Worm (Caenorhabditis elegans) whole organism, L1 larva: ENCODE data around the gene C07D8.5.

Source experiments
- C04F5.9 ChIP-seq: sonication (generic microtip); optimal IDR thresholded peaks from 2 replicates; lab custom pipeline; 2016; ENCODE audit warnings: missing genetic modification characterization, missing compliant biosample characterization
- aha-1 ChIP-seq: fragments of 150-350 bp; optimal IDR thresholded peaks from 2 replicates; lab custom pipeline; 2014; ENCODE audit warnings: missing biosample characterization, missing genetic modification characterization
- blmp-1 ChIP-seq: fragments of 150-350 bp; optimal IDR thresholded peaks from 2 replicates; lab custom pipeline; 2014; ENCODE audit warnings: missing biosample characterization, missing genetic modification characterization
- ceh-82 ChIP-seq, 3 experiments: fragments of 150-350 bp in 1 of 3; sonication (generic microtip) in 2 of 3; optimal IDR thresholded peaks; 2 replicates each; lab custom pipeline; 2014 to 2017; ENCODE audit warnings: missing biosample characterization in 3 of 3, missing genetic modification characterization in 3 of 3
- ceh-90 ChIP-seq: sonication (generic microtip); optimal IDR thresholded peaks from 2 replicates; lab custom pipeline; 2016; ENCODE audit warnings: missing genetic modification characterization, missing compliant biosample characterization
- ces-1 ChIP-seq: fragments of 150-350 bp; optimal IDR thresholded peaks from 2 replicates; lab custom pipeline; 2014; ENCODE audit warnings: missing biosample characterization, missing genetic modification reagents, missing genetic modification characterization
- efl-1 ChIP-seq, 4 experiments: fragments of 150-350 bp; optimal IDR thresholded peaks in 3 of 4; peaks in 1 of 4; 1 replicate in 1 of 4; 2 replicates in 3 of 4; lab custom pipeline; 2014; ENCODE audit warnings: missing biosample characterization in 2 of 4, missing genetic modification characterization in 2 of 4, missing genetic modification reagents in 2 of 4
- elt-2 ChIP-seq: sonication (generic microtip); optimal IDR thresholded peaks from 2 replicates; lab custom pipeline; 2016; ENCODE audit warnings: missing genetic modification characterization, mild to moderate bottlenecking, inconsistent platforms, missing compliant biosample characterization, missing genetic modification reagents
- elt-3 ChIP-seq, 6 experiments: fragments of 150-350 bp in 1 of 6; sonication (generic microtip); optimal IDR thresholded peaks; 2 replicates each; lab custom pipeline; 2017 to 2018; ENCODE audit warnings: missing biosample characterization in 6 of 6, missing genetic modification characterization in 6 of 6, inconsistent platforms in 1 of 6
- fkh-10 ChIP-seq: sonication (generic microtip); optimal IDR thresholded peaks from 2 replicates; lab custom pipeline; 2017; ENCODE audit warnings: missing biosample characterization, missing genetic modification reagents, missing genetic modification characterization
- fkh-8 ChIP-seq: sonication (generic microtip); optimal IDR thresholded peaks from 2 replicates; lab custom pipeline; 2016; ENCODE audit warnings: mild to moderate bottlenecking, missing genetic modification characterization, missing compliant biosample characterization
- fos-1 ChIP-seq: fragments of 150-350 bp; optimal IDR thresholded peaks from 2 replicates; lab custom pipeline; 2014; ENCODE audit warnings: missing biosample characterization, missing genetic modification characterization
- lin-13 ChIP-seq: fragments of 150-350 bp; optimal IDR thresholded peaks from 2 replicates; lab custom pipeline; 2014; ENCODE audit warnings: missing biosample characterization, missing genetic modification reagents, missing genetic modification characterization
- lin-14 ChIP-seq: fragments of 200-800 bp; sonication (Bioruptor generic); optimal IDR thresholded peaks from 2 replicates; lab custom pipeline; 2018; ENCODE audit warnings: mild to moderate bottlenecking, missing genetic modification characterization, moderate library complexity, missing compliant biosample characterization
- lin-35 ChIP-seq, 2 experiments: fragments of 150-350 bp; optimal IDR thresholded peaks; 2 replicates each; lab custom pipeline; 2014; ENCODE audit warnings: missing biosample characterization in 2 of 2, missing genetic modification characterization in 2 of 2, missing genetic modification reagents in 2 of 2
- lsy-2 ChIP-seq, 2 experiments: fragments of 150-350 bp; optimal IDR thresholded peaks; 2 replicates each; lab custom pipeline; 2014; ENCODE audit warnings: missing biosample characterization in 2 of 2, missing genetic modification characterization in 2 of 2
- mdl-1 ChIP-seq, 2 experiments: fragments of 150-350 bp; optimal IDR thresholded peaks; 2 replicates each; lab custom pipeline; 2014 to 2017; ENCODE audit warnings: missing biosample characterization in 2 of 2, missing genetic modification characterization in 2 of 2, inconsistent platforms in 1 of 2
- mep-1 ChIP-seq: fragments of 150-350 bp; optimal IDR thresholded peaks from 2 replicates; lab custom pipeline; 2014; ENCODE audit warnings: missing biosample characterization, missing genetic modification characterization
- nhr-19 ChIP-seq: fragments of 200-800 bp; sonication (Bioruptor generic); conservative IDR thresholded peaks from 2 replicates; pipeline ENCODE4 v1.3.6; 2022; ENCODE audit warnings: missing genetic modification characterization, missing compliant biosample characterization
- nhr-20 ChIP-seq: sonication (generic microtip); optimal IDR thresholded peaks from 2 replicates; lab custom pipeline; 2016; ENCODE audit warnings: mild to moderate bottlenecking, missing genetic modification characterization, missing compliant biosample characterization
- nhr-28 ChIP-seq: fragments of 150-350 bp; optimal IDR thresholded peaks from 2 replicates; lab custom pipeline; 2014; ENCODE audit warnings: missing biosample characterization, missing genetic modification characterization
- nhr-47 ChIP-seq: sonication (generic microtip); optimal IDR thresholded peaks from 2 replicates; lab custom pipeline; 2016; ENCODE audit warnings: mild to moderate bottlenecking, missing genetic modification characterization, moderate library complexity, missing compliant biosample characterization
- nhr-71 ChIP-seq: sonication (generic microtip); optimal IDR thresholded peaks from 2 replicates; lab custom pipeline; 2016; ENCODE audit warnings: mild to moderate bottlenecking, missing genetic modification characterization, moderate library complexity, missing compliant biosample characterization
- nhr-84 ChIP-seq: sonication (generic microtip); optimal IDR thresholded peaks from 2 replicates; lab custom pipeline; 2017; ENCODE audit warnings: missing biosample characterization, missing genetic modification characterization
- nhr-85 ChIP-seq: sonication (generic microtip); peaks from one replicate; lab custom pipeline; 2016; ENCODE audit warnings: missing genetic modification characterization, inconsistent platforms, missing compliant biosample characterization
- nhr-90 ChIP-seq: sonication (generic microtip); optimal IDR thresholded peaks from 2 replicates; lab custom pipeline; 2016; ENCODE audit warnings: mild to moderate bottlenecking, missing genetic modification characterization, missing compliant biosample characterization; ENCODE audit not compliant: poor library complexity
- pax-3 ChIP-seq: fragments of 200-800 bp; sonication (Bioruptor generic); optimal IDR thresholded peaks from 2 replicates; lab custom pipeline; 2018; ENCODE audit warnings: mild to moderate bottlenecking, missing genetic modification characterization, moderate library complexity, missing compliant biosample characterization
- skn-1 ChIP-seq: fragments of 150-350 bp; optimal IDR thresholded peaks from 2 replicates; lab custom pipeline; 2014; ENCODE audit warnings: missing biosample characterization, missing genetic modification characterization
- snu-23 ChIP-seq: sonication (generic microtip); optimal IDR thresholded peaks from 2 replicates; lab custom pipeline; 2016; ENCODE audit warnings: missing genetic modification characterization, missing compliant biosample characterization
- sox-4 ChIP-seq: sonication (generic microtip); optimal IDR thresholded peaks from 2 replicates; lab custom pipeline; 2016; ENCODE audit warnings: missing genetic modification characterization, missing compliant biosample characterization
- tlp-1 ChIP-seq: fragments of 150-350 bp; optimal IDR thresholded peaks from 2 replicates; lab custom pipeline; 2014; ENCODE audit warnings: missing biosample characterization, missing genetic modification characterization
- unc-30 ChIP-seq: sonication (generic microtip); optimal IDR thresholded peaks from 2 replicates; lab custom pipeline; 2017; ENCODE audit warnings: missing biosample characterization, missing genetic modification characterization
- unc-86 ChIP-seq: sonication (generic microtip); optimal IDR thresholded peaks from 2 replicates; lab custom pipeline; 2016; ENCODE audit warnings: missing genetic modification characterization, missing compliant biosample characterization
- vab-15 ChIP-seq: sonication (generic microtip); optimal IDR thresholded peaks from 2 replicates; lab custom pipeline; 2017; ENCODE audit warnings: missing genotype, mild to moderate bottlenecking, missing genetic modification characterization, missing compliant biosample characterization
- xbp-1 ChIP-seq: sonication (generic microtip); optimal IDR thresholded peaks from 2 replicates; lab custom pipeline; 2016; ENCODE audit warnings: missing genetic modification characterization, missing compliant biosample characterization
- zip-4 ChIP-seq: fragments of 200-800 bp; sonication (Bioruptor generic); optimal IDR thresholded peaks from 2 replicates; lab custom pipeline; 2018; ENCODE audit warnings: mild to moderate bottlenecking, missing genetic modification characterization, moderate library complexity, missing compliant biosample characterization

Gene C07D8.5

ce11 chrX:7323604-7324003 is 20.2 kb upstream of the C07D8.5 start:
- TF ChIP-seq lin-13 (GFP tag; lab: Kevin White, UChicago) (no peak), nhr-20 (tag; lab: Kevin White, UChicago) (peak; percentile 57), mep-1 (tag; lab: Kevin White, UChicago) (peak; percentile 10), nhr-85 (tag; lab: Kevin White, UChicago) (peak; percentile 38), nhr-19 (peak; percentile 39), ceh-90 (tag; lab: Kevin White, UChicago) (no peak), snu-23 (GFP tag; lab: Kevin White, UChicago) (peak; percentile 29), nhr-71 (tag; lab: Kevin White, UChicago) (peak; percentile 34), sox-4 (tag; lab: Kevin White, UChicago) (no peak), nhr-84 (tag; lab: Kevin White, UChicago) (no peak), lin-35 (GFP tag; optimal IDR thresholded peaks at IDR 0.05; lab: Kevin White, UChicago) (peak in 1 of 2 experiments; percentile 44), xbp-1 (peak; percentile 13), zip-4 (GFP tag; lab: Kevin White, UChicago) (no peak), ces-1 (GFP tag; lab: Kevin White, UChicago) (no peak), efl-1 (optimal IDR thresholded peaks at IDR 0.05; lab: Kevin White, UChicago) (no peak), efl-1 (GFP tag; optimal IDR thresholded peaks at IDR 0.05 in 1 of 2; lab: Kevin White, UChicago) (peak in 1 of 2 experiments; percentile 73), unc-30 (no peak), nhr-47 (tag; lab: Kevin White, UChicago) (peak; percentile 54), nhr-90 (tag; lab: Kevin White, UChicago) (peak; percentile 37), elt-2 (peak; percentile 64), lin-14 (peak; percentile 1), elt-3 (tag; optimal IDR thresholded peaks at IDR 0.05; lab: Kevin White, UChicago) (peak in 1 of 6 experiments; percentile 21), vab-15 (tag; lab: Kevin White, UChicago) (no peak), lsy-2 (tag; optimal IDR thresholded peaks at IDR 0.05; lab: Kevin White, UChicago) (no peak), fkh-8 (tag; lab: Kevin White, UChicago) (peak; percentile 6)

ce11 chrX:7326967-7327651 is 16.7 kb upstream of the C07D8.5 start, which contains the start of gene sng-1:
TSS of gene sng-1 (plus strand) at chrX:7327601.
- TF ChIP-seq fkh-8 (tag; lab: Kevin White, UChicago) (peak; percentile 22), unc-30 (no peak), nhr-71 (tag; lab: Kevin White, UChicago) (peak; percentile 20), unc-86 (tag; lab: Kevin White, UChicago) (peak; percentile 12), ceh-82 (tag; optimal IDR thresholded peaks at IDR 0.05; lab: Kevin White, UChicago) (peak in 1 of 3 experiments; percentile 33), elt-2 (no peak), nhr-85 (tag; lab: Kevin White, UChicago) (no peak), nhr-47 (tag; lab: Kevin White, UChicago) (peak; percentile 1), lin-14 (peak; percentile 72), mdl-1 (tag; optimal IDR thresholded peaks at IDR 0.05; lab: Kevin White, UChicago) (no peak), fos-1 (no peak), nhr-28 (tag; lab: Kevin White, UChicago) (no peak)
- TF ChIP-seq, all 84 proteins: peak for 6

- peak; percentile 54 for TF ChIP-seq lin-14
- no peak for TF ChIP-seq nhr-20 (tag; lab: Kevin White, UChicago)
- peak in 1 of 3 experiments; percentile 4 for TF ChIP-seq ceh-82 (tag; optimal IDR thresholded peaks at IDR 0.05; lab: Kevin White, UChicago)
- TF ChIP-seq pax-3 (tag; lab: Kevin White, UChicago): no peak
Measured at ce11 chrX:7328065-7328564, 15.7 kb upstream of the C07D8.5 start.

ce11 chrX:7329601-7330000 is 14.2 kb upstream of the C07D8.5 start, which contains the start of gene ttr-59:
TSS of gene ttr-59 (plus strand) at chrX:7329818.
- peak in 2 of 6 experiments; percentile 9 to 64 for TF ChIP-seq elt-3 (tag; optimal IDR thresholded peaks at IDR 0.05; lab: Kevin White, UChicago)
- no peak for TF ChIP-seq tlp-1
- no peak for TF ChIP-seq lin-13 (GFP tag; lab: Kevin White, UChicago)
- TF ChIP-seq fkh-10 (GFP tag; lab: Kevin White, UChicago): no peak
- TF ChIP-seq snu-23 (GFP tag; lab: Kevin White, UChicago): peak; percentile 19
- peak; percentile 0 for TF ChIP-seq nhr-71 (tag; lab: Kevin White, UChicago)
- no peak for TF ChIP-seq C04F5.9
- TF ChIP-seq nhr-85 (tag; lab: Kevin White, UChicago): peak; percentile 72
- no peak for TF ChIP-seq aha-1
- peak in 1 of 2 experiments; percentile 19 for TF ChIP-seq lin-35 (GFP tag; optimal IDR thresholded peaks at IDR 0.05; lab: Kevin White, UChicago)
- peak; percentile 35 for TF ChIP-seq lin-14
- TF ChIP-seq skn-1: peak; percentile 24
- TF ChIP-seq blmp-1 (tag; lab: Kevin White, UChicago): peak; percentile 88
